Worm (Caenorhabditis elegans) whole organism, L3 larva: ENCODE results near the gene srz-10.

ENCODE experiments used
- R02D3.7 ChIP-seq: fragments of 150-350 bp; optimal IDR thresholded peaks from 2 replicates; lab custom pipeline; 2014; ENCODE audit warnings: missing biosample characterization, missing genetic modification characterization
- ZK546.5 ChIP-seq: sonication (generic microtip); optimal IDR thresholded peaks from 2 replicates; lab custom pipeline; 2017; ENCODE audit warnings: missing biosample characterization, missing genetic modification characterization
- ama-1 ChIP-seq: fragments of 150-350 bp; optimal IDR thresholded peaks from 2 replicates; lab custom pipeline; 2018
- ceh-16 ChIP-seq: sonication (generic microtip); optimal IDR thresholded peaks from 2 replicates; lab custom pipeline; 2017; ENCODE audit warnings: missing biosample characterization, missing genetic modification characterization
- ceh-28 ChIP-seq: fragments of 150-350 bp; optimal IDR thresholded peaks from 2 replicates; lab custom pipeline; 2014; ENCODE audit warnings: missing biosample characterization, missing genetic modification reagents, missing genetic modification characterization
- ceh-82 ChIP-seq: fragments of 150-350 bp; optimal IDR thresholded peaks from 2 replicates; lab custom pipeline; 2014; ENCODE audit warnings: missing biosample characterization, missing genetic modification characterization
- ceh-9 ChIP-seq: sonication (generic microtip); optimal IDR thresholded peaks from 2 replicates; lab custom pipeline; 2018; ENCODE audit warnings: missing biosample characterization, missing genetic modification characterization
- egl-27 ChIP-seq: sonication (generic microtip); optimal IDR thresholded peaks from 4 replicates; lab custom pipeline; 2017; ENCODE audit warnings: missing biosample characterization, missing genetic modification reagents, missing genetic modification characterization
- egl-5 ChIP-seq: fragments of 150-350 bp; optimal IDR thresholded peaks from 2 replicates; lab custom pipeline; 2017; ENCODE audit warnings: missing biosample characterization, missing genetic modification reagents, missing genetic modification characterization, inconsistent platforms
- elt-3 ChIP-seq, 3 experiments: fragments of 150-350 bp in 1 of 3; sonication (generic microtip) in 2 of 3; optimal IDR thresholded peaks; 2 replicates in 2 of 3; 4 replicates in 1 of 3; lab custom pipeline; 2014 to 2017; ENCODE audit warnings: missing biosample characterization in 3 of 3, missing genetic modification characterization in 3 of 3
- fkh-10 ChIP-seq: sonication (generic microtip); optimal IDR thresholded peaks from 2 replicates; lab custom pipeline; 2017; ENCODE audit warnings: missing biosample characterization, missing genetic modification reagents, missing genetic modification characterization
- fkh-2 ChIP-seq: fragments of 150-350 bp; optimal IDR thresholded peaks from 2 replicates; lab custom pipeline; 2014; ENCODE audit warnings: missing biosample characterization, missing genetic modification reagents, missing genetic modification characterization
- fos-1 ChIP-seq: fragments of 150-350 bp; optimal IDR thresholded peaks from 2 replicates; lab custom pipeline; 2014; ENCODE audit warnings: missing biosample characterization, missing genetic modification characterization
- hmg-11 ChIP-seq: sonication (generic microtip); optimal IDR thresholded peaks from 2 replicates; lab custom pipeline; 2016; ENCODE audit warnings: missing genetic modification characterization, missing compliant biosample characterization
- lin-39 ChIP-seq: fragments of 150-350 bp; optimal IDR thresholded peaks from 2 replicates; lab custom pipeline; 2018; ENCODE audit warnings: missing biosample characterization, missing genetic modification reagents, missing genetic modification characterization
- mdl-1 ChIP-seq: fragments of 150-350 bp; optimal IDR thresholded peaks from 2 replicates; lab custom pipeline; 2014; ENCODE audit warnings: missing biosample characterization, missing genetic modification characterization
- mml-1 ChIP-seq: fragments of 150-350 bp; sonication (generic microtip); optimal IDR thresholded peaks from 3 replicates; lab custom pipeline; 2014; ENCODE audit warnings: missing biosample characterization, missing genetic modification characterization
- nfya-1 ChIP-seq: sonication (generic microtip); optimal IDR thresholded peaks from 2 replicates; lab custom pipeline; 2017; ENCODE audit warnings: missing genetic modification characterization, mild to moderate bottlenecking, missing compliant biosample characterization, antibody characterized with exemption, moderate library complexity; ENCODE audit not compliant: insufficient read depth
- nhr-11 ChIP-seq: fragments of 150-350 bp; optimal IDR thresholded peaks from 2 replicates; lab custom pipeline; 2014; ENCODE audit warnings: missing biosample characterization, missing genetic modification characterization
- nhr-12 ChIP-seq: fragments of 150-350 bp; optimal IDR thresholded peaks from 2 replicates; lab custom pipeline; 2014; ENCODE audit warnings: missing biosample characterization, missing genetic modification characterization
- nhr-23 ChIP-seq: fragments of 150-350 bp; optimal IDR thresholded peaks from 2 replicates; lab custom pipeline; 2014; ENCODE audit warnings: missing biosample characterization, missing genetic modification reagents, missing genetic modification characterization
- nhr-237 ChIP-seq: fragments of 150-350 bp; optimal IDR thresholded peaks from 2 replicates; lab custom pipeline; 2014; ENCODE audit warnings: missing biosample characterization, missing genetic modification characterization
- nhr-25 ChIP-seq: sonication (generic microtip); optimal IDR thresholded peaks from 2 replicates; lab custom pipeline; 2017; ENCODE audit warnings: missing biosample characterization, missing genetic modification characterization
- nhr-28 ChIP-seq: fragments of 150-350 bp; optimal IDR thresholded peaks from 2 replicates; lab custom pipeline; 2014; ENCODE audit warnings: missing biosample characterization, missing genetic modification characterization
- nhr-67 ChIP-seq: fragments of 150-350 bp; optimal IDR thresholded peaks from 2 replicates; lab custom pipeline; 2014; ENCODE audit warnings: missing biosample characterization, missing genetic modification characterization
- nhr-76 ChIP-seq: fragments of 150-350 bp; sonication (generic microtip); optimal IDR thresholded peaks from 5 replicates; lab custom pipeline; 2014; ENCODE audit warnings: missing biosample characterization, missing genetic modification characterization
- nhr-77 ChIP-seq: fragments of 150-350 bp; optimal IDR thresholded peaks from 2 replicates; lab custom pipeline; 2014; ENCODE audit warnings: missing biosample characterization, missing genetic modification characterization
- pha-4 ChIP-seq: fragments of 150-350 bp; optimal IDR thresholded peaks from 2 replicates; lab custom pipeline; 2014; ENCODE audit warnings: missing biosample characterization, missing genetic modification reagents, missing genetic modification characterization
- pqm-1 ChIP-seq: fragments of 150-350 bp; optimal IDR thresholded peaks from 2 replicates; lab custom pipeline; 2017; ENCODE audit warnings: missing biosample characterization, missing genetic modification characterization, inconsistent platforms
- sea-2 ChIP-seq: fragments of 150-350 bp; sonication (generic microtip); optimal IDR thresholded peaks from 4 replicates; lab custom pipeline; 2014; ENCODE audit warnings: missing biosample characterization, missing genetic modification reagents, missing genetic modification characterization
- skn-1 ChIP-seq: fragments of 150-350 bp; optimal IDR thresholded peaks from 2 replicates; lab custom pipeline; 2014; ENCODE audit warnings: missing biosample characterization, missing genetic modification characterization
- tbx-2 ChIP-seq: sonication (generic microtip); optimal IDR thresholded peaks from 2 replicates; lab custom pipeline; 2016; ENCODE audit warnings: mild to moderate bottlenecking, missing genetic modification characterization, missing compliant biosample characterization
- ztf-4 ChIP-seq: fragments of 150-350 bp; optimal IDR thresholded peaks from 2 replicates; lab custom pipeline; 2014; ENCODE audit warnings: missing biosample characterization, missing genetic modification characterization

srz-10 gene

ce11 chrV:15285984-15286383 is 22.9 kb downstream of the srz-10 start:
- TF ChIP-seq nhr-77 (tag; lab: Kevin White, UChicago): no peak
- TF ChIP-seq R02D3.7 (tag; lab: Kevin White, UChicago): no peak
- no peak for TF ChIP-seq fkh-2 (tag; lab: Kevin White, UChicago)
- peak; percentile 74 for TF ChIP-seq nhr-25 (tag; lab: Kevin White, UChicago)
- TF ChIP-seq nhr-237: no peak
- TF ChIP-seq, all 47 proteins: peak for 1

ce11 chrV:15281279-15281949 is 27.5 kb downstream of the srz-10 start, which contains the start of the genes srw-19 and srx-51:
srw-19 (minus strand) TSS chrV:15281379.
srx-51 (plus strand) TSS chrV:15281899.
- TF ChIP-seq ama-1 (lab: Kevin White, UChicago) (no peak), nhr-237 (no peak), ztf-4 (no peak), nhr-76 (tag; lab: Kevin White, UChicago) (no peak), egl-27 (tag; lab: Kevin White, UChicago) (no peak), nfya-1 (tag; lab: Kevin White, UChicago) (no peak), nhr-67 (tag; lab: Kevin White, UChicago) (no peak)

- no peak for TF ChIP-seq egl-27 (tag; lab: Kevin White, UChicago)
- no peak for TF ChIP-seq nhr-67 (tag; lab: Kevin White, UChicago)
- TF ChIP-seq ama-1 (lab: Kevin White, UChicago): no peak
- no peak for TF ChIP-seq egl-5 (tag; lab: Kevin White, UChicago)
- TF ChIP-seq hmg-11 (tag; lab: Kevin White, UChicago): no peak
- no peak for TF ChIP-seq nhr-28 (tag; lab: Kevin White, UChicago)
- TF ChIP-seq pqm-1: no peak
- no peak for TF ChIP-seq nhr-25 (tag; lab: Kevin White, UChicago)
- no peak for TF ChIP-seq nfya-1 (tag; lab: Kevin White, UChicago)
- no peak for TF ChIP-seq R02D3.7 (tag; lab: Kevin White, UChicago)
- no peak for TF ChIP-seq ceh-82
- TF ChIP-seq lin-39: no peak
Observed at ce11 chrV:15276915-15277314, 32.0 kb downstream of the srz-10 start, which contains the start of gene srw-17. srw-17 (minus strand) TSS chrV:15277015.

ce11 chrV:15274757-15275156 is 34.1 kb downstream of the srz-10 start, which contains the start of gene srw-16:
srw-16 (minus strand) TSS chrV:15274857.
- TF ChIP-seq nhr-12 (tag; lab: Kevin White, UChicago) (no peak), tbx-2 (no peak), pqm-1 (no peak), mdl-1 (tag; lab: Kevin White, UChicago) (no peak), ceh-28 (tag; lab: Kevin White, UChicago) (no peak), nhr-77 (tag; lab: Kevin White, UChicago) (no peak), pha-4 (tag; lab: Kevin White, UChicago) (no peak), nfya-1 (tag; lab: Kevin White, UChicago) (no peak), elt-3 (tag; optimal IDR thresholded peaks at IDR 0.05; lab: Kevin White, UChicago) (no peak), fkh-10 (GFP tag; lab: Kevin White, UChicago) (no peak), ceh-82 (no peak)
- TF ChIP-seq, all 47 proteins: peak for 0

- no peak for TF ChIP-seq lin-39
- TF ChIP-seq skn-1: no peak
- TF ChIP-seq nhr-67 (tag; lab: Kevin White, UChicago): no peak
- no peak for TF ChIP-seq nhr-11 (tag; lab: Kevin White, UChicago)
- TF ChIP-seq ama-1 (lab: Kevin White, UChicago): no peak
- no peak for TF ChIP-seq ceh-9
- TF ChIP-seq egl-5 (tag; lab: Kevin White, UChicago): no peak
- TF ChIP-seq nhr-23 (tag; lab: Kevin White, UChicago): no peak
- no peak for TF ChIP-seq sea-2 (GFP tag; lab: Kevin White, UChicago)
- TF ChIP-seq ceh-16: no peak
- TF ChIP-seq hmg-11 (tag; lab: Kevin White, UChicago): no peak
- no peak for TF ChIP-seq nhr-76 (tag; lab: Kevin White, UChicago)
- no peak for TF ChIP-seq ZK546.5 (tag; lab: Kevin White, UChicago)
- no peak for TF ChIP-seq nhr-12 (tag; lab: Kevin White, UChicago)
- no peak for TF ChIP-seq tbx-2
- no peak for TF ChIP-seq mml-1 (tag; lab: Kevin White, UChicago)
- no peak for TF ChIP-seq R02D3.7 (tag; lab: Kevin White, UChicago)
- no peak for TF ChIP-seq fos-1
- TF ChIP-seq, all 47 proteins: peak for 0
Observed at ce11 chrV:15272263-15272662, 36.6 kb downstream of the srz-10 start, which contains the start of gene T10H4.4. T10H4.4 (minus strand) TSS chrV:15272363.
